Worm (Caenorhabditis elegans): Measurements from ENCODE around the gene C50E3.11.

Gene C50E3.11

ce11 chrV:7624652-7625051 is 21.4 kb upstream of the C50E3.11 start, which contains the start of gene grsp-4:
Gene grsp-4 (plus strand): TSS chrV:7624952.
- no peak for TF ChIP-seq dao-5 (tag; optimal IDR thresholded peaks at IDR 0.05)
- TF ChIP-seq W03F9.2 (tag; optimal IDR thresholded peaks at IDR 0.05), result no peak
- TF ChIP-seq him-1 (tag; optimal IDR thresholded peaks at IDR 0.05), result no peak

- TF ChIP-seq W03F9.2 (tag; optimal IDR thresholded peaks at IDR 0.05), result no peak
- no peak for TF ChIP-seq him-1 (tag; optimal IDR thresholded peaks at IDR 0.05)
Observed at ce11 chrV:7624152-7624551, 20.9 kb upstream of the C50E3.11 start, which contains the start of gene C50E3.13. Gene C50E3.13 (minus strand): TSS chrV:7624252.

ce11 chrV:7622011-7622465 is 18.8 kb upstream of the C50E3.11 start, which contains the start of gene C50E3.12:
Gene C50E3.12 (minus strand): TSS chrV:7622061.
- TF ChIP-seq W03F9.2 (tag; optimal IDR thresholded peaks at IDR 0.05), result no peak
- no peak for TF ChIP-seq dao-5 (tag; optimal IDR thresholded peaks at IDR 0.05)
- no peak for TF ChIP-seq him-1 (tag; optimal IDR thresholded peaks at IDR 0.05)

ce11 chrV:7618114-7618513 is 14.8 kb upstream of the C50E3.11 start, which contains the start of gene C50E3.15:
Gene C50E3.15 (plus strand): TSS chrV:7618414.
- TF ChIP-seq him-1 (tag; optimal IDR thresholded peaks at IDR 0.05) (no peak), W03F9.2 (tag; optimal IDR thresholded peaks at IDR 0.05) (no peak)

ce11 chrV:7612044-7612443 is 8.8 kb upstream of the C50E3.11 start, which contains the start of gene clec-215:
Gene clec-215 (plus strand): TSS chrV:7612344.
- TF ChIP-seq dao-5 (tag; optimal IDR thresholded peaks at IDR 0.05), result no peak
- no peak for TF ChIP-seq him-1 (tag; optimal IDR thresholded peaks at IDR 0.05)
- no peak for TF ChIP-seq W03F9.2 (tag; optimal IDR thresholded peaks at IDR 0.05)

ce11 chrV:7609698-7610420 is 6.6 kb upstream of the C50E3.11 start, which contains the start of the genes folt-3 and clec-214:
Gene folt-3 (minus strand): TSS chrV:7609748.
Gene clec-214 (plus strand): TSS chrV:7610370.
- TF ChIP-seq W03F9.2 (tag; optimal IDR thresholded peaks at IDR 0.05) (no peak), dao-5 (tag; optimal IDR thresholded peaks at IDR 0.05) (no peak), him-1 (tag; optimal IDR thresholded peaks at IDR 0.05) (no peak)

- no peak for TF ChIP-seq him-1 (tag; optimal IDR thresholded peaks at IDR 0.05)
- no peak for TF ChIP-seq W03F9.2 (tag; optimal IDR thresholded peaks at IDR 0.05)
- TF ChIP-seq dao-5 (tag; optimal IDR thresholded peaks at IDR 0.05), result no peak
Observed at ce11 chrV:7604858-7605257, 1.6 kb upstream of the C50E3.11 start, which contains the start of gene clec-213. Gene clec-213 (plus strand): TSS chrV:7605158.

- TF ChIP-seq dao-5 (tag; optimal IDR thresholded peaks at IDR 0.05) (no peak), W03F9.2 (tag; optimal IDR thresholded peaks at IDR 0.05) (no peak), him-1 (tag; optimal IDR thresholded peaks at IDR 0.05) (no peak)
Observed at ce11 chrV:7601443-7601842, 1.8 kb downstream of the C50E3.11 start, which contains the start of gene scl-26. Gene scl-26 (minus strand): TSS chrV:7601543.

- TF ChIP-seq W03F9.2 (tag; optimal IDR thresholded peaks at IDR 0.05), result no peak
- no peak for TF ChIP-seq him-1 (tag; optimal IDR thresholded peaks at IDR 0.05)
- TF ChIP-seq dao-5 (tag; optimal IDR thresholded peaks at IDR 0.05), result no peak
Observed at ce11 chrV:7600149-7600548, 3.1 kb downstream of the C50E3.11 start, which contains the start of gene C50E3.9. Gene C50E3.9 (minus strand): TSS chrV:7600249.

- no peak for TF ChIP-seq him-1 (tag; optimal IDR thresholded peaks at IDR 0.05)
- no peak for TF ChIP-seq dao-5 (tag; optimal IDR thresholded peaks at IDR 0.05)
- no peak for TF ChIP-seq W03F9.2 (tag; optimal IDR thresholded peaks at IDR 0.05)
Observed at ce11 chrV:7598269-7598668, 5.0 kb downstream of the C50E3.11 start, which contains the start of gene C50E3.7. Gene C50E3.7 (minus strand): TSS chrV:7598369.

- TF ChIP-seq dao-5 (tag; optimal IDR thresholded peaks at IDR 0.05) (no peak), him-1 (tag; optimal IDR thresholded peaks at IDR 0.05) (no peak), W03F9.2 (tag; optimal IDR thresholded peaks at IDR 0.05) (no peak)
Observed at ce11 chrV:7595132-7595531, 8.2 kb downstream of the C50E3.11 start.

ce11 chrV:7590454-7590853 is 12.8 kb downstream of the C50E3.11 start, which contains the start of gene C50E3.6:
Gene C50E3.6 (minus strand): TSS chrV:7590554.
- TF ChIP-seq dao-5 (tag; optimal IDR thresholded peaks at IDR 0.05) (no peak), W03F9.2 (tag; optimal IDR thresholded peaks at IDR 0.05) (no peak), him-1 (tag; optimal IDR thresholded peaks at IDR 0.05) (no peak)

ce11 chrV:7587637-7588036 is 15.6 kb downstream of the C50E3.11 start, which contains the start of the genes F19F10.11 and C50E3.5:
Gene F19F10.11 (minus strand): TSS chrV:7587704.
Gene C50E3.5 (plus strand): TSS chrV:7587996.
- TF ChIP-seq W03F9.2 (tag; optimal IDR thresholded peaks at IDR 0.05) (peak; percentile 64), dao-5 (tag; optimal IDR thresholded peaks at IDR 0.05) (no peak)

ce11 chrV:7580378-7580777 is 22.9 kb downstream of the C50E3.11 start, which contains the start of gene ets-6:
Gene ets-6 (minus strand): TSS chrV:7580546.
- peak; percentile 28 for TF ChIP-seq W03F9.2 (tag; optimal IDR thresholded peaks at IDR 0.05)
- TF ChIP-seq him-1 (tag; optimal IDR thresholded peaks at IDR 0.05), result no peak

All from whole organism, L4/young adult.